Fruit fly (Drosophila melanogaster): ENCODE results near the gene CG46448.

Gene CG46448

DNA sequence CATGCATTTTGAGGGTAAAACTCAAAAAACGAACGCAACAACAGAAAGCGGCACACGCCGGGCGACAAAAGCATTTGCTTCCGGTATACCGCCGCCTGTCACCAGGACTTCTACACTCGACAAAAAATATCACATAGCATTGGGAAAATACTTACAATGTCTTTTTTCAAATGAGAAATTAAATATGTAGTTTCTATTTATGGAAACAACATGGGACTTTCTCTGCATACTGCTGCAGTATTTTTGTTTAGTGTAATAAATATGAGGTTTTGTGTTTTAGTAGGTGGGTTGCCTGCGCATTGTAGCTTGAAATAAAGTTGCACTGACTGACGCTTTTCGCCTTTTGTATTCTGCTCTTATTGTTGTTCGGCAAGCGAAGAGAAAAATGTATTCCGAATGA is 5.6 kb downstream of the CG46448 start (continued):
- no peak for TF ChIP-seq CG15336 (GFP tag; IDR thresholded peaks at IDR 0.05)
- no peak for TF ChIP-seq CG8319 (GFP tag; optimal IDR thresholded peaks at IDR 0.05)
- no peak for TF ChIP-seq Hr38 (GFP tag; optimal IDR thresholded peaks at IDR 0.05)
- no peak for TF ChIP-seq CG6276 (GFP tag; optimal IDR thresholded peaks at IDR 0.05)
- TF ChIP-seq dac (GFP tag; optimal IDR thresholded peaks at IDR 0.05), result no peak
- no peak for TF ChIP-seq CG9139 (GFP tag; optimal IDR thresholded peaks at IDR 0.05)
- no peak for TF ChIP-seq pdm3 (GFP tag; optimal IDR thresholded peaks at IDR 0.05)
- TF ChIP-seq CG34406 (GFP tag; optimal IDR thresholded peaks at IDR 0.05), result no peak
- no peak for TF ChIP-seq acj6 (GFP tag; optimal IDR thresholded peaks at IDR 0.05)
- TF ChIP-seq CG6808 (GFP tag; optimal IDR thresholded peaks at IDR 0.05), result no peak
- TF ChIP-seq CG6163 (GFP tag; IDR thresholded peaks at IDR 0.05), result peak; percentile 57; the same call in 1 of the 3 replicates
- no peak for TF ChIP-seq Sox14 (GFP tag; optimal IDR thresholded peaks at IDR 0.05)
- TF ChIP-seq cyc (GFP tag; optimal IDR thresholded peaks at IDR 0.05), result peak; percentile 19
- no peak for TF ChIP-seq Eip75B (GFP tag; optimal IDR thresholded peaks at IDR 0.05)
- TF ChIP-seq Hr4 (GFP tag; optimal IDR thresholded peaks at IDR 0.05), result no peak
- no peak for TF ChIP-seq CG3919 (GFP tag; optimal IDR thresholded peaks at IDR 0.05)
- TF ChIP-seq Gug (GFP tag; IDR thresholded peaks at IDR 0.05), result no peak

dm6 chr2L:2398459-2398858 is 7.0 kb downstream of the CG46448 start:
- TF ChIP-seq svp (GFP tag), result peak; percentile 55
- TF ChIP-seq Blimp-1 (GFP tag; optimal IDR thresholded peaks at IDR 0.05), result no peak
- no peak for TF ChIP-seq cyc (GFP tag; optimal IDR thresholded peaks at IDR 0.05)
- TF ChIP-seq CG10631 (GFP tag; optimal IDR thresholded peaks at IDR 0.05), result peak; percentile 8

DNA sequence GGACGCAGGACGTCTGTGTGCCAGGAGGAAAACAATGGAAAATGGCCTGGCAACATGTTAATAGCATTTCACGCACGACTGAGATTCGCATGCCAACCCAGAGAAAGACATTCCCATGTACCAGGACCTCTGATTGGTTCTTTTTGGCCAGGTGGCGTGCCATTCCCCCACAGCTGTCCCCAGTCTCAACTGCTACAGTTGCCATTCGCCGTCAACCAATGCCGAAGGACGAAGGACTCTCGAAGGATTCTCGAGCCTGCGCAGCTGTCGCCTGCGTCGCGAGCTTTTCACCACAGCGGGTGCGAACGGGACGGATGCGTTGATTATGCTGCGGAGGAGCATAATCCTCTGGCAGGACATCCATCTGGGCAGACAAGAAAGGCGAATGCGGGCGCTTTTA is 8.4 kb downstream of the CG46448 start, which contains the start of gene VGlut:
Gene VGlut, plus strand, starts transcription at position 399 of the 400 bp plus-strand sequence.
- TF ChIP-seq dac (GFP tag; optimal IDR thresholded peaks at IDR 0.05), result no peak

DNA sequence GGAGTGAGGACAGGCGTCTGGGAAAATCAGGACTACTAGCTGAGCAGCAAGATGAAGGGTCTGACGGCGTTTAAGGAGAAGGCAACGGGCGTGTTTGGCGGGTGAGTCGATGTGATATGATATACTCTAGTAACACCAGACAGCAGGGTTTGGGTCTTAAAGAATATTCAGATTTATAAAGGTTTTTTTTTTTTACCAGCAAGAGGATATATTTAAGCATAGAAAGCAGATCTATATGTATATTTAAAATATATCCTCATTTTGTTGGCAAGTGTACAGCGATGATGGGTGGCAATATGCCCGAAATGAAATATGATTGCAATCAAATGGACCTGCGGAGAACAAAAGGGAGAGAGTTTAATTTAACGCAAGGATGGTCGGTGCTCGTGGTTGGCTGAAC is 10.7 kb downstream of the CG46448 start:
- TF ChIP-seq svp (GFP tag), result peak; percentile 41
- no peak for TF ChIP-seq cyc (GFP tag; optimal IDR thresholded peaks at IDR 0.05)
- TF ChIP-seq vri (GFP tag; optimal IDR thresholded peaks at IDR 0.05), result no peak

dm6 chr2L:2404631-2405030 is 13.2 kb downstream of the CG46448 start:
- TF ChIP-seq CG32006 (GFP tag; optimal IDR thresholded peaks at IDR 0.05), result no peak
- TF ChIP-seq vri (GFP tag; optimal IDR thresholded peaks at IDR 0.05), result no peak

dm6 chr2L:2413093-2413492 is 21.6 kb downstream of the CG46448 start:
- TF ChIP-seq eg (GFP tag; IDR thresholded peaks at IDR 0.05), result peak; percentile 87
- no peak for TF ChIP-seq ss (GFP tag; optimal IDR thresholded peaks at IDR 0.05)
- TF ChIP-seq pdm3 (GFP tag; optimal IDR thresholded peaks at IDR 0.05), result peak; percentile 16
- TF ChIP-seq CG11902 (GFP tag; optimal IDR thresholded peaks at IDR 0.05), result no peak
- TF ChIP-seq Gug (GFP tag; IDR thresholded peaks at IDR 0.05), result peak; percentile 62
- peak; percentile 43 for TF ChIP-seq Lpt (GFP tag; optimal IDR thresholded peaks at IDR 0.05)
- TF ChIP-seq OdsH (GFP tag; optimal IDR thresholded peaks at IDR 0.05), result peak; percentile 34
- TF ChIP-seq Ets96B (tag; optimal IDR thresholded peaks at IDR 0.05), result no peak
- peak; percentile 48 for TF ChIP-seq Hr4 (GFP tag; optimal IDR thresholded peaks at IDR 0.05)
- TF ChIP-seq Hr38 (GFP tag; optimal IDR thresholded peaks at IDR 0.05), result peak; percentile 3
- no peak for TF ChIP-seq Blimp-1 (GFP tag; optimal IDR thresholded peaks at IDR 0.05)
- TF ChIP-seq CG8119 (GFP tag; IDR thresholded peaks at IDR 0.05), result peak; percentile 69
- no peak for TF ChIP-seq fkh (GFP tag; optimal IDR thresholded peaks at IDR 0.05)
- no peak for TF ChIP-seq CG10669 (GFP tag; optimal IDR thresholded peaks at IDR 0.05)
- peak; percentile 71 for TF ChIP-seq CG32006 (GFP tag; optimal IDR thresholded peaks at IDR 0.05)
- no peak for TF ChIP-seq CG6276 (GFP tag; optimal IDR thresholded peaks at IDR 0.05)
- peak; percentile 38 for TF ChIP-seq CG4318 (GFP tag; optimal IDR thresholded peaks at IDR 0.05)
- peak; percentile 23 for TF ChIP-seq achi (GFP tag; optimal IDR thresholded peaks at IDR 0.05)
- peak; percentile 59; the same call in 1 of the 2 replicates for TF ChIP-seq CG11294 (GFP tag; IDR thresholded peaks at IDR 0.05)
- no peak for TF ChIP-seq Met (GFP tag; optimal IDR thresholded peaks at IDR 0.05)
